Worm (Caenorhabditis elegans) whole organism, L2 larva: Measurements from ENCODE around the gene C55C3.8.

ENCODE experiments used
- C34F6.9 ChIP-seq: fragments of 150-350 bp; optimal IDR thresholded peaks from 2 replicates; lab custom pipeline; 2014; ENCODE audit warnings: missing biosample characterization, missing genetic modification characterization
- F13H6.1 ChIP-seq: sonication (generic microtip); optimal IDR thresholded peaks from 2 replicates; lab custom pipeline; 2016; ENCODE audit warnings: missing genetic modification characterization, missing compliant biosample characterization
- R02D3.7 ChIP-seq: fragments of 150-350 bp; optimal IDR thresholded peaks from 2 replicates; lab custom pipeline; 2014; ENCODE audit warnings: missing biosample characterization, missing genetic modification characterization
- Y55F3AM.14 ChIP-seq: fragments of 200-800 bp; sonication (Bioruptor generic); optimal IDR thresholded peaks from 2 replicates; lab custom pipeline; 2018; ENCODE audit warnings: mild to moderate bottlenecking, missing genetic modification characterization, missing compliant biosample characterization
- ZK546.5 ChIP-seq: sonication (generic microtip); optimal IDR thresholded peaks from 2 replicates; lab custom pipeline; 2017; ENCODE audit warnings: missing biosample characterization, missing genetic modification characterization
- alr-1 ChIP-seq: fragments of 150-350 bp; optimal IDR thresholded peaks from 2 replicates; lab custom pipeline; 2014; ENCODE audit warnings: missing biosample characterization, missing genetic modification characterization
- aly-2 ChIP-seq: fragments of 150-350 bp; optimal IDR thresholded peaks from 2 replicates; lab custom pipeline; 2014; ENCODE audit warnings: missing biosample characterization, missing genetic modification characterization
- ama-1 ChIP-seq: fragments of 150-350 bp; optimal IDR thresholded peaks from 2 replicates; lab custom pipeline; 2018; ENCODE audit warnings: inconsistent platforms
- blmp-1 ChIP-seq: sonication (generic microtip); optimal IDR thresholded peaks from 2 replicates; lab custom pipeline; 2017; ENCODE audit warnings: missing genetic modification characterization, mild to moderate bottlenecking, missing compliant biosample characterization, antibody characterized with exemption, moderate library complexity; ENCODE audit not compliant: insufficient read depth
- ceh-16 ChIP-seq: fragments of 150-350 bp; optimal IDR thresholded peaks from 2 replicates; lab custom pipeline; 2014; ENCODE audit warnings: missing biosample characterization, missing genetic modification characterization
- ceh-82 ChIP-seq: fragments of 150-350 bp; optimal IDR thresholded peaks from 2 replicates; lab custom pipeline; 2014; ENCODE audit warnings: missing biosample characterization, missing genetic modification characterization
- crh-2 ChIP-seq: sonication (generic microtip); optimal IDR thresholded peaks from 2 replicates; lab custom pipeline; 2017; ENCODE audit warnings: missing biosample characterization, missing genetic modification characterization
- dmd-4 ChIP-seq: sonication (generic microtip); optimal IDR thresholded peaks from 2 replicates; lab custom pipeline; 2017; ENCODE audit warnings: missing biosample characterization, missing genetic modification characterization
- egl-27 ChIP-seq: sonication (generic microtip); optimal IDR thresholded peaks from 3 replicates; lab custom pipeline; 2017; ENCODE audit warnings: missing biosample characterization, missing genetic modification reagents, missing genetic modification characterization
- elt-1 ChIP-seq: fragments of 150-350 bp; optimal IDR thresholded peaks from 2 replicates; lab custom pipeline; 2014; ENCODE audit warnings: missing biosample characterization, missing genetic modification characterization
- elt-3 ChIP-seq: sonication (generic microtip); optimal IDR thresholded peaks from 2 replicates; lab custom pipeline; 2017; ENCODE audit warnings: missing biosample characterization, missing genetic modification characterization
- fos-1 ChIP-seq: fragments of 150-350 bp; optimal IDR thresholded peaks from 2 replicates; lab custom pipeline; 2014; ENCODE audit warnings: missing biosample characterization, missing genetic modification characterization
- gmeb-1 ChIP-seq: fragments of 150-350 bp; optimal IDR thresholded peaks from 2 replicates; lab custom pipeline; 2014; ENCODE audit warnings: missing biosample characterization, missing genetic modification characterization
- lin-11 ChIP-seq: fragments of 150-350 bp; sonication (generic microtip); optimal IDR thresholded peaks from 2 replicates; lab custom pipeline; 2014; ENCODE audit warnings: missing biosample characterization, missing genetic modification characterization, inconsistent platforms, mixed read lengths
- lin-13 ChIP-seq: fragments of 150-350 bp; optimal IDR thresholded peaks from 2 replicates; lab custom pipeline; 2014; ENCODE audit warnings: missing biosample characterization, missing genetic modification reagents, missing genetic modification characterization
- lin-39 ChIP-seq: fragments of 150-350 bp; optimal IDR thresholded peaks from 2 replicates; lab custom pipeline; 2014; ENCODE audit warnings: missing biosample characterization, missing genetic modification reagents, missing genetic modification characterization
- lsy-2 ChIP-seq, 2 experiments: fragments of 150-350 bp in 1 of 2; sonication (generic microtip) in 1 of 2; optimal IDR thresholded peaks; 2 replicates each; lab custom pipeline; 2014 to 2017; ENCODE audit warnings: missing biosample characterization in 2 of 2, missing genetic modification characterization in 2 of 2
- mab-5 ChIP-seq: fragments of 150-350 bp; optimal IDR thresholded peaks from 2 replicates; lab custom pipeline; 2014; ENCODE audit warnings: missing biosample characterization, missing genetic modification characterization
- mbf-1 ChIP-seq: sonication (generic microtip); optimal IDR thresholded peaks from 2 replicates; lab custom pipeline; 2017; ENCODE audit warnings: missing biosample characterization, missing genetic modification characterization
- mdl-1 ChIP-seq, 2 experiments: fragments of 150-350 bp in 1 of 2; sonication (generic microtip) in 1 of 2; optimal IDR thresholded peaks; 2 replicates each; lab custom pipeline; 2017; ENCODE audit warnings: missing biosample characterization in 2 of 2, missing genetic modification characterization in 2 of 2
- nhr-10 ChIP-seq: sonication (generic microtip); optimal IDR thresholded peaks from 2 replicates; lab custom pipeline; 2017; ENCODE audit warnings: missing biosample characterization, missing genetic modification characterization
- nhr-11 ChIP-seq: fragments of 150-350 bp; optimal IDR thresholded peaks from 2 replicates; lab custom pipeline; 2014; ENCODE audit warnings: missing biosample characterization, missing genetic modification characterization
- nhr-12 ChIP-seq: fragments of 150-350 bp; optimal IDR thresholded peaks from 2 replicates; lab custom pipeline; 2014; ENCODE audit warnings: missing biosample characterization, missing genetic modification characterization
- nhr-129 ChIP-seq: fragments of 150-350 bp; optimal IDR thresholded peaks from 2 replicates; lab custom pipeline; 2014; ENCODE audit warnings: missing biosample characterization, missing genetic modification characterization
- nhr-21 ChIP-seq: fragments of 150-350 bp; optimal IDR thresholded peaks from 2 replicates; lab custom pipeline; 2014; ENCODE audit warnings: missing biosample characterization, missing genetic modification characterization
- nhr-23 ChIP-seq: fragments of 150-350 bp; optimal IDR thresholded peaks from 2 replicates; lab custom pipeline; 2014; ENCODE audit warnings: missing biosample characterization, missing genetic modification reagents, missing genetic modification characterization
- nhr-237 ChIP-seq: fragments of 150-350 bp; optimal IDR thresholded peaks from 2 replicates; lab custom pipeline; 2014; ENCODE audit warnings: missing biosample characterization, missing genetic modification characterization
- nhr-25 ChIP-seq: fragments of 150-350 bp; sonication (generic microtip); optimal IDR thresholded peaks from 3 replicates; lab custom pipeline; 2014; ENCODE audit warnings: missing biosample characterization, missing genetic modification characterization
- nhr-6 ChIP-seq: fragments of 150-350 bp; optimal IDR thresholded peaks from 2 replicates; lab custom pipeline; 2014; ENCODE audit warnings: missing biosample characterization, missing genetic modification characterization
- nhr-77 ChIP-seq: fragments of 150-350 bp; optimal IDR thresholded peaks from 2 replicates; lab custom pipeline; 2014; ENCODE audit warnings: missing biosample characterization, missing genetic modification characterization
- peb-1 ChIP-seq: fragments of 150-350 bp; optimal IDR thresholded peaks from 2 replicates; lab custom pipeline; 2014; ENCODE audit warnings: missing biosample characterization, missing genetic modification characterization
- sem-4 ChIP-seq: fragments of 150-350 bp; optimal IDR thresholded peaks from 2 replicates; lab custom pipeline; 2014; ENCODE audit warnings: missing biosample characterization, missing genetic modification reagents, missing genetic modification characterization
- skn-1 ChIP-seq: sonication (generic microtip); optimal IDR thresholded peaks from 2 replicates; lab custom pipeline; 2017; ENCODE audit warnings: missing biosample characterization, missing genetic modification characterization
- sma-3 ChIP-seq: sonication (generic microtip); optimal IDR thresholded peaks from 2 replicates; lab custom pipeline; 2016; ENCODE audit warnings: missing genetic modification reagents, missing genetic modification characterization, missing compliant biosample characterization
- sma-9 ChIP-seq, 2 experiments: fragments of 150-350 bp in 1 of 2; sonication (generic microtip) in 1 of 2; optimal IDR thresholded peaks; 2 replicates each; lab custom pipeline; 2014 to 2016; ENCODE audit warnings: missing genetic modification characterization in 2 of 2, mild to moderate bottlenecking in 1 of 2, missing biosample characterization in 1 of 2, missing compliant biosample characterization in 1 of 2, missing genetic modification reagents in 1 of 2, moderate library complexity in 1 of 2
- snpc-4 ChIP-seq: fragments of 150-350 bp; optimal IDR thresholded peaks from 2 replicates; lab custom pipeline; 2014; ENCODE audit warnings: missing biosample characterization, missing genetic modification characterization
- unc-39 ChIP-seq: fragments of 150-350 bp; optimal IDR thresholded peaks from 2 replicates; lab custom pipeline; 2014; ENCODE audit warnings: missing biosample characterization, missing genetic modification characterization
- unc-55 ChIP-seq: fragments of 150-350 bp; sonication (generic microtip); optimal IDR thresholded peaks from 3 replicates; lab custom pipeline; 2014; ENCODE audit warnings: missing biosample characterization, missing genetic modification reagents, missing genetic modification characterization
- unc-62 ChIP-seq: fragments of 150-350 bp; optimal IDR thresholded peaks from 2 replicates; lab custom pipeline; 2014; ENCODE audit warnings: missing biosample characterization, missing genetic modification reagents, missing genetic modification characterization
- zag-1 ChIP-seq: fragments of 150-350 bp; optimal IDR thresholded peaks from 2 replicates; lab custom pipeline; 2014; ENCODE audit warnings: missing biosample characterization, missing genetic modification characterization
- ztf-1 ChIP-seq: fragments of 200-800 bp; sonication (Bioruptor generic); conservative IDR thresholded peaks from 2 replicates; pipeline ENCODE4 v1.3.6; 2022; ENCODE audit warnings: missing genetic modification characterization, missing compliant biosample characterization
- ztf-11 ChIP-seq: sonication (generic microtip); optimal IDR thresholded peaks from 2 replicates; lab custom pipeline; 2017; ENCODE audit warnings: missing biosample characterization, missing genetic modification characterization
- ztf-4 ChIP-seq: fragments of 150-350 bp; optimal IDR thresholded peaks from 2 replicates; lab custom pipeline; 2014; ENCODE audit warnings: missing biosample characterization, missing genetic modification characterization

The C55C3.8 gene

ce11 chrIV:5664375-5665004 is 26.3 kb upstream of the C55C3.8 start, which contains the start of gene bec-1:
bec-1 (minus strand) TSS chrIV:5664425.
- TF ChIP-seq nhr-237 (tag; lab: Kevin White, UChicago) = no peak
- peak; percentile 30 for TF ChIP-seq nhr-25 (tag; lab: Kevin White, UChicago)
- no peak for TF ChIP-seq unc-55 (GFP tag; lab: Kevin White, UChicago)
- TF ChIP-seq skn-1 (tag; lab: Kevin White, UChicago) = peak; percentile 69
- no peak for TF ChIP-seq nhr-11 (tag; lab: Kevin White, UChicago)
- no peak for TF ChIP-seq zag-1 (tag; lab: Kevin White, UChicago)
- no peak for TF ChIP-seq nhr-21 (tag; lab: Kevin White, UChicago)
- TF ChIP-seq, all 48 proteins: peak for 2

DNA sequence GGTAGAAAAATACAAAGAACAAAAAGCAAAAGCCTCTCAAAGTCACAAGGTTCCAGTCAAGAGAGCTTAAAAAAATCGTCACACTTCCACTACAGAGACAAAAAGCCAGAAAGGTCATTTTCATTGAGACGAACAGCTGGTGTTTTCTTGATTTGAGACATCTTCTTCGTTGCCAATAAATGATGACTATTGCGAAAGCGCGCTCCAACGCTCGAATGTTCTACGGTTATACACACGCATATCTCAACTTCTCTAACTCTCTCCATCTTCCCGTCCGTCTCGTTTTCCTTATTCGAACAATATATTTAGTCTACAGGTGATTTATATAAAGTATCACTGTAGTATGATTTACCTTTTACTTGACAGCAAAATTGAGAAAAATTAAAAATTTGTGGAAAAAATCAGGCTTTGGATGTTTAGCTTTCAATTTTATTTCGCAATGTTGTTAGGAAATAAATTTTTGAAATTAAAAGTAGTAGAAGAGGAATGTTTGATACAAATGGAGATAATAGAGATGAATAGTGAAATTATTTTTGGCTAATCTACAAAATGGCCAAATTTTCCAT is 25.4 kb upstream of the C55C3.8 start:
- TF ChIP-seq ztf-4 (tag; lab: Kevin White, UChicago) = peak; percentile 9
- peak; percentile 87 for TF ChIP-seq nhr-129 (tag; lab: Kevin White, UChicago)
- no peak for TF ChIP-seq dmd-4 (tag; lab: Kevin White, UChicago)
- TF ChIP-seq gmeb-1 (tag; lab: Kevin White, UChicago) = no peak
- no peak for TF ChIP-seq sma-3 (GFP tag; lab: Kevin White, UChicago)
- no peak for TF ChIP-seq nhr-237 (tag; lab: Kevin White, UChicago)
- no peak for TF ChIP-seq ztf-1 (GFP tag; lab: Robert Waterston, UW)
- TF ChIP-seq aly-2 (tag; lab: Kevin White, UChicago) = no peak
- TF ChIP-seq mbf-1 (tag; lab: Kevin White, UChicago) = no peak
- TF ChIP-seq elt-3 = no peak
- peak; percentile 4 for TF ChIP-seq zag-1 (tag; lab: Kevin White, UChicago)
- TF ChIP-seq ceh-82 (tag; lab: Kevin White, UChicago) = no peak
- no peak for TF ChIP-seq ceh-16 (tag; lab: Kevin White, UChicago)
- TF ChIP-seq unc-39 (tag; lab: Kevin White, UChicago) = no peak
- peak; percentile 78 for TF ChIP-seq unc-55 (GFP tag; lab: Kevin White, UChicago)
- no peak for TF ChIP-seq Y55F3AM.14 (GFP tag; lab: Kevin White, UChicago)
- TF ChIP-seq nhr-12 (tag; lab: Kevin White, UChicago) = no peak
- no peak for TF ChIP-seq alr-1 (tag; lab: Kevin White, UChicago)
- TF ChIP-seq egl-27 (tag; lab: Kevin White, UChicago) = no peak
- peak; percentile 30 for TF ChIP-seq F13H6.1 (tag; lab: Kevin White, UChicago)
- no peak for TF ChIP-seq lin-11 (tag; lab: Kevin White, UChicago)
- no peak for TF ChIP-seq ztf-11 (tag; lab: Kevin White, UChicago)
- TF ChIP-seq nhr-10 = no peak
- peak; percentile 96 for TF ChIP-seq skn-1 (tag; lab: Kevin White, UChicago)
- TF ChIP-seq lsy-2 (tag; optimal IDR thresholded peaks at IDR 0.05; lab: Kevin White, UChicago) = peak in 1 of 2 experiments; percentile 53
- no peak for TF ChIP-seq snpc-4 (tag; lab: Kevin White, UChicago)
- TF ChIP-seq mab-5 (tag; lab: Kevin White, UChicago) = peak; percentile 18
- no peak for TF ChIP-seq nhr-23 (tag; lab: Kevin White, UChicago)
- no peak for TF ChIP-seq elt-1 (tag; lab: Kevin White, UChicago)
- TF ChIP-seq sem-4 (tag; lab: Kevin White, UChicago) = peak; percentile 64
- peak; percentile 25 for TF ChIP-seq ama-1
- TF ChIP-seq sma-9 (GFP tag; optimal IDR thresholded peaks at IDR 0.05; lab: Kevin White, UChicago) = peak; percentile 41
- no peak for TF ChIP-seq sma-9 (tag; optimal IDR thresholded peaks at IDR 0.05; lab: Kevin White, UChicago)
- TF ChIP-seq mdl-1 (tag; optimal IDR thresholded peaks at IDR 0.05; lab: Kevin White, UChicago) = no peak
- no peak for TF ChIP-seq nhr-77 (tag; lab: Kevin White, UChicago)
- TF ChIP-seq fos-1 (tag; lab: Kevin White, UChicago) = peak; percentile 69
- peak; percentile 76 for TF ChIP-seq C34F6.9 (tag; lab: Kevin White, UChicago)
- no peak for TF ChIP-seq peb-1 (tag; lab: Kevin White, UChicago)
- no peak for TF ChIP-seq R02D3.7 (tag; lab: Kevin White, UChicago)
- TF ChIP-seq nhr-11 (tag; lab: Kevin White, UChicago) = no peak
- TF ChIP-seq crh-2 (tag; lab: Kevin White, UChicago) = peak; percentile 32
- TF ChIP-seq nhr-21 (tag; lab: Kevin White, UChicago) = no peak
- no peak for TF ChIP-seq ZK546.5
- peak; percentile 72 for TF ChIP-seq nhr-25 (tag; lab: Kevin White, UChicago)
- TF ChIP-seq nhr-6 (tag; lab: Kevin White, UChicago) = no peak
- TF ChIP-seq lin-13 = peak; percentile 4
- TF ChIP-seq blmp-1 (tag; lab: Kevin White, UChicago) = peak; percentile 15
- TF ChIP-seq unc-62 = no peak
- TF ChIP-seq lin-39 (tag; lab: Kevin White, UChicago) = no peak
